Worm (Caenorhabditis elegans) whole organism, L4/young adult: ENCODE data around the gene C49H3.12.
"Not testable (repeated sequence)": the region's sequence is repeated elsewhere in the genome, so short reads cannot be mapped to it uniquely, and the experiment has no call there.

Experiments used
- W03F9.2 ChIP-seq: fragments of 150-350 bp; optimal IDR thresholded peaks from 2 replicates; lab custom pipeline; 2014; ENCODE audit warnings: missing biosample characterization, missing genetic modification characterization
- dao-5 ChIP-seq: sonication (generic microtip); optimal IDR thresholded peaks from 2 replicates; lab custom pipeline; 2016; ENCODE audit warnings: missing genotype, missing genetic modification characterization, moderate library complexity, missing compliant biosample characterization
- him-1 ChIP-seq: sonication (generic microtip); optimal IDR thresholded peaks from 2 replicates; lab custom pipeline; 2016; ENCODE audit warnings: missing genotype, missing genetic modification reagents, missing genetic modification characterization, missing compliant biosample characterization

Gene C49H3.12

ce11 chrIV:7927218-7927617, at the start of gene C49H3.12:
Gene C49H3.12, minus strand, starts transcription at chrIV:7927318.
- no peak for TF ChIP-seq him-1
- no peak for TF ChIP-seq W03F9.2 (tag; lab: Kevin White, UChicago)
- no peak for TF ChIP-seq dao-5 (tag; lab: Kevin White, UChicago)

DNA sequence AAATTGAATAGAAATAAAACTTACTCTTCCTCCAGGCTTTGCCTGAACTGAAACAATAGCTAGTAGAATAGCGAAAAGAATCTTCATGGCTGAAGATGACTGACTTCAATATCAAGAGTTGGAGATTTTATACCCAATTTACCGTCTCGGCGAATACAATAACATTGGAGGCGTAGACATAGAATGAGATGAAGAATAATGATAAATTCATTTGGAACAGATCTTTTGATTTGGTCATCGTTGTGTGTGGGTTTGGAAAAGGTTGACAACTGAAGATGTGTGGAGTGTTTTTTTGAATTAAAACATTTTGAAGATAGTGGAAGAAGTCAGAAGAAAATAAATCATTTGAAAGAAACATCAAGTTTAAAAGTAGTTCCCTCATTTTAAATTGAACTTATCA, 49.1 kb upstream of the C49H3.12 start, which contains the start of gene F57H12.6:
TSS of gene F57H12.6 (minus strand) at position 101 of the 400 bp plus-strand sequence.
- TF ChIP-seq W03F9.2 (tag; lab: Kevin White, UChicago) (no peak), dao-5 (tag; lab: Kevin White, UChicago) (no peak), him-1 (no peak)

- TF ChIP-seq W03F9.2 (tag; lab: Kevin White, UChicago) (no peak), dao-5 (tag; lab: Kevin White, UChicago) (no peak), him-1 (no peak)
These were observed 39.9 kb upstream of the C49H3.12 start, which contains the start of gene F57H12.5 for ce11 chrIV:7967006-7967405. Gene F57H12.5, plus strand, starts transcription at chrIV:7967306.

DNA sequence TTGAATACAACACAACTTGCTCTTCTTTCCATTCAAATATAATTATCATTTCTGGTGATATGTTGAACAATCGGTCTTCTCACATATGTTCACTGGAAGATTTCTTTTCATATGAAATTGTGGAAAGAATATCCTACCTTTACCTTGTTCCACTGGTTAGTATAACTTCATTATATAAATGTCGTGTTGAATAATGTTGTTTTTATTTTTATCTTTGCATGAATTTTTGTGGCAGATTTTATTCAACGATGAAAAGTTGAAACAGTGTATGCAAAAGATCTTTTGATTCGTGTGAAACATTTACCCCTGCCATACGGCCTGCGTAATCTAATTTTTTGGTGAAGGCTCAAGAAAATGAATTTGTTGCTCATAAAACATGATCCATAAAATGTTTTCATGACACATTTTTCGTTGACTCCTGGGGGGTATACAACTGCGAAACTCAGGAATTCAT, 34.8 kb upstream of the C49H3.12 start:
- TF ChIP-seq W03F9.2 (tag; lab: Kevin White, UChicago) (no peak), him-1 (no peak), dao-5 (tag; lab: Kevin White, UChicago) (no peak)

DNA sequence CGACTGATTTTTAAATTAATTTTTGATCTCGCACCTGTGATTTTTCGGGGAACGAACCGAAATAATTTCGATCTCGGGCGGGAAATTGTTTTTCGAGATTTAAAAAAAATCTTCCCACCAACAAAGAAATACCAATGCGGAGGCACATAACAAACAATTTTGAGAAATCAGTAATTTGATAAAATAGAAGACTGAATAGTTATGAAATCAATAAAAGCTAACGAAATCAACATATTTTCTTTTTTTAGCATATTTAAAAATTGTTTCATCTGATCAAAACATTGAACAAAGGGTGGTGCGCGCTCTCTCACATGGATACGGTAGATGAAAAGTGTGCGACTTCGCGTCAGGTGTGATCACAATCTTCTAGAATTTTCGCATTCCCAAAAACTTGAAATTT, 31.0 kb upstream of the C49H3.12 start:
- no peak for TF ChIP-seq him-1
- TF ChIP-seq W03F9.2 (tag; lab: Kevin White, UChicago): no peak
- TF ChIP-seq dao-5 (tag; lab: Kevin White, UChicago): no peak

DNA sequence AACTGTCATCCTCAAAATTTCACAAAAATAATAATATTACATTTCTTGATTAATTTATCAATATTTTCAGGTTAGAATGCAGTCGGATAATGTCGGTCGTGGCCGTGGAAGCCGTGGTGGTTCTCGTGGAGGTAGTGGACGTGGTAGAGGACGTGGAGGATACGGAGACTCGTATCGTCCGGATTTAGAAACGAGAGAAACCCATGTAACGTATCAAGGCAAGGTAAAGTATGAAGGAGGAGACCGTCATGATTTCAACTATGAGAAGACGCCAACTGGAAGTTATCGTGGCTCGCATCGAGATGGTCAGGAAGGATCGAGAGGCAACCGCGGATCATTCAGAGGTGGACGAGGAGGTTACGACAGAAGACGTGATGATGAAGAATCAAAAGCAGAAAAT, 30.4 kb upstream of the C49H3.12 start, which contains the start of gene frpr-10:
TSS of gene frpr-10 (plus strand) at position 301 of the 400 bp plus-strand sequence.
- TF ChIP-seq dao-5 (tag; lab: Kevin White, UChicago) (no peak), W03F9.2 (tag; lab: Kevin White, UChicago) (no peak), him-1 (no peak)

DNA sequence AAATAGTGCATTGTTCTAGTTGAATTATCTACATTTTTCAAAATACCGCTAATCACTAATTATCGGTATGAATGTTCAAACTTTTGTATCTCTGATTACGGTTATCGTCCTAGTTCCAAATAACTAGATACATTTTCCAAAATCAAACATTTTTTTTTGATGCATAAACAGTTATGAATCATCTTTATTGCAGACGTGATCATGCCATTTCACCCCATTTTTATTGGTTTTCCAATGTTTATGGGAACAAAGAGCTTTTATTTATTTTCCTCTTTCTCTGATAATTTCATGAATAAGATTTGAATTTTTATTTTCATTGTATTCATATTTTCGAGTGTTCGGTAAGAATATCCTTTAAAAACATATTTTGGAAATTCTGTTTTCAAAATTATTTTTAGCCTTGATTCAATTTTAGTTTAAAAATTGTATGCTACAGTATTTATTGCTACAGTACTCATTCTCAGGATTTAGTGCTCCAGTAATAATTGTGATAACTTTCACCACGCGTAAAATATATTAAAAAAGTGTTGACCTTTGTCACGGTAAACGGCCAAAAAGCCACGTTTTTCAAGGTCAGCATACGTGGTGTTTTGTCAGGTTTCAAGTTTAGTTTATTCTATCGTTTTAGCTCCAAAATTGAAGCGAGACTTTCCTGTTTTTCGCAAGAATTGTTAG, 29.7 kb upstream of the C49H3.12 start, which contains the start of gene csr-1:
TSS of gene csr-1 (plus strand) at position 625 of the 675 bp plus-strand sequence.
- TF ChIP-seq him-1: no peak
- TF ChIP-seq dao-5 (tag; lab: Kevin White, UChicago): no peak
- TF ChIP-seq W03F9.2 (tag; lab: Kevin White, UChicago): no peak

ce11 chrIV:7955849-7956248, 28.7 kb upstream of the C49H3.12 start, which contains the start of gene ceh-19:
Gene ceh-19, minus strand, starts transcription at chrIV:7955949.
- TF ChIP-seq W03F9.2 (tag; lab: Kevin White, UChicago) (no peak), dao-5 (tag; lab: Kevin White, UChicago) (no peak), him-1 (no peak)

DNA sequence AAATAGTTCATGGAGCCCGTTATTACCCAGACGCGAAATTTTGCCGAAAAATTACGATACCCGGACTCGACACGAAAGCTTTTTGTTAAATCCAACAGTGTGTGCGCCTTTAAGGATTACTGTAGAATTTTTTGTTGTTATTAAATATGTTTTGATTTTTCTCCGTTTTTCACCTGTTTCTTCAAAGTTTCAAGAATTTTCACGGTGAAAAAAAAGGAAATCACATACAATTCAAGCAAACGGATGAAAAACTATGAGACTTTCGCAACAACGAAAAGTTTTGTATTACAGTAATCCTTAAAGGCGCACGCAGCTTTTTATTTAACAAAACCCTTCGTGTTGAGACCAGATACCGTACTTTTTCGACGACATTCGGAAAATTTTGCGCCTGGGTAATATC, 26.9 kb upstream of the C49H3.12 start:
- no peak for TF ChIP-seq dao-5 (tag; lab: Kevin White, UChicago)
- TF ChIP-seq W03F9.2 (tag; lab: Kevin White, UChicago): no peak
- no peak for TF ChIP-seq him-1

- TF ChIP-seq W03F9.2 (tag; lab: Kevin White, UChicago); him-1; dao-5 (tag; lab: Kevin White, UChicago): not testable (repeated sequence)
These were observed 21.2 kb upstream of the C49H3.12 start, which contains the start of gene mcm-3AP for ce11 chrIV:7948290-7948689. Gene mcm-3AP, plus strand, starts transcription at chrIV:7948672.

- peak; percentile 46 for TF ChIP-seq W03F9.2 (tag; lab: Kevin White, UChicago)
These were observed 19.9 kb upstream of the C49H3.12 start, which contains the start of gene F20D12.12 for ce11 chrIV:7946899-7947499. Gene F20D12.12, plus strand, starts transcription at chrIV:7947440.

ce11 chrIV:7946457-7946856, 19.3 kb upstream of the C49H3.12 start, which contains the start of gene czw-1:
Gene czw-1, minus strand, starts transcription at chrIV:7946825.
- TF ChIP-seq dao-5 (tag; lab: Kevin White, UChicago) (no peak), W03F9.2 (tag; lab: Kevin White, UChicago) (no peak), him-1 (no peak)

ce11 chrIV:7943272-7943671, 16.2 kb upstream of the C49H3.12 start:
- TF ChIP-seq him-1 (no peak), W03F9.2 (tag; lab: Kevin White, UChicago) (no peak), dao-5 (tag; lab: Kevin White, UChicago) (no peak)

DNA sequence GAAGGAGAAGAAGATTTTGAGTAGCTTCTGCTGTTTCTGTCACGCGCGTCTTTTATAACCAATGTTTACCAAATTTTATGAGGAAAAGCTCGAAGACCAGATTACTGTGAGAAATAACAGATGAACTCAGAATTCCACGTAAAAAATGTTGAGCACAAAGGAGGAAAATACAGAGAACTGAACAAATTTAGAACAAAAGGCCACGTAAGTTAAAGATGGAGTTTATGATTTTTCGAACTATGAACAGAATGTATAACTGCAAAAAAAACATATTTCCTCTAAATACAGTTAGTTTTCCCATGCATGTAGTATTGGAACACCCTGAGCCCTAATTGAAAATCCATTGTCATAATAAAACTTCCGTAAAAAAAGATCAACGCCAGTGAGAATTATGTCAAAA, 13.8 kb upstream of the C49H3.12 start, which contains the start of gene exc-9:
TSS of gene exc-9 (minus strand) at position 101 of the 400 bp plus-strand sequence.
- TF ChIP-seq W03F9.2 (tag; lab: Kevin White, UChicago) (no peak), dao-5 (tag; lab: Kevin White, UChicago) (no peak)
